Fruit fly (Drosophila melanogaster): Measurements from ENCODE around the gene CG11601.

CG11601 gene

DNA sequence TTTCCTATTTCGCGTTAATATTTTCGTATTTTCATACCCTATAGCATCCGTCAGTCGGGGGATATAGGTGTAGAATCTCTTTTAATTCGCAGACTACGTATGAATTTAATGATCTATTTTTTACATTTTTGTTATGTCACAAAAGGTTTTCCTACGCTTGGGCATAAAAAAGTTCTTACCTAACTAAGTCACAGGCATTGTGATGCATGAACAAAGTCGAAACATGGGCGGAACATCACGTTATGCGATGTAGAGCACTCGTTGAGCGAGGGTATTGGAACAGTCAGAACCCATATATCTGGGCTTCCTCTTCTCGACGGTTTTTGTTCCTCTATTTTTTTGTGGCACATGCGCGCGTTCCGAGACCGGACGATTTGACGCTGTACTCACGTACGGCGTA lies 26.1 kb upstream of the CG11601 start (continued):
- TF ChIP-seq Hr51 (GFP tag; optimal IDR thresholded peaks at IDR 0.05): peak in 1 of 2 experiments; percentile 14
- peak; percentile 4 for TF ChIP-seq Hsf (GFP tag; optimal IDR thresholded peaks at IDR 0.05)
- no peak for TF ChIP-seq CG15269 (tag; optimal IDR thresholded peaks at IDR 0.05)
- TF ChIP-seq D (optimal IDR thresholded peaks at IDR 0.05): no peak
- no peak for TF ChIP-seq D (GFP tag; optimal IDR thresholded peaks at IDR 0.05)
- TF ChIP-seq Hmr (GFP tag; optimal IDR thresholded peaks at IDR 0.05): no peak
- peak; percentile 16 for TF ChIP-seq Dip3 (GFP tag; optimal IDR thresholded peaks at IDR 0.05)
- no peak for TF ChIP-seq Kr (GFP tag; optimal IDR thresholded peaks at IDR 0.05)
- peak; percentile 12; the same call in 1 of the 2 replicates for TF ChIP-seq vvl (GFP tag; IDR thresholded peaks at IDR 0.05)
- TF ChIP-seq CG6272 (GFP tag; IDR thresholded peaks at IDR 0.05): 0 out of 2 replicates have a peak, but pooled peaks have one; percentile 13
- peak; percentile 30 for TF ChIP-seq PHDP (tag; optimal IDR thresholded peaks at IDR 0.05)
- TF ChIP-seq mam (GFP tag; optimal IDR thresholded peaks at IDR 0.05): peak; percentile 4
- TF ChIP-seq CG9932 (GFP tag; IDR thresholded peaks at IDR 0.05): peak; percentile 29; the same call in 1 of the 2 replicates
- TF ChIP-seq sc (optimal IDR thresholded peaks at IDR 0.05): no peak
- TF ChIP-seq sc (GFP tag; optimal IDR thresholded peaks at IDR 0.05): no peak
- peak; percentile 9 for TF ChIP-seq CG18764 (GFP tag; optimal IDR thresholded peaks at IDR 0.05)
- peak; percentile 12 for TF ChIP-seq CG17359 (tag; optimal IDR thresholded peaks at IDR 0.05)
- TF ChIP-seq shn (GFP tag; optimal IDR thresholded peaks at IDR 0.05): peak; percentile 26
- TF ChIP-seq ind (GFP tag; optimal IDR thresholded peaks at IDR 0.05): peak; percentile 13
- TF ChIP-seq CG7839 (tag; optimal IDR thresholded peaks at IDR 0.05): peak; percentile 33
- TF ChIP-seq phol (tag; optimal IDR thresholded peaks at IDR 0.05): no peak
- TF ChIP-seq Elba2 (GFP tag; optimal IDR thresholded peaks at IDR 0.05): no peak
- peak; percentile 18 for TF ChIP-seq dmrt99B (tag; optimal IDR thresholded peaks at IDR 0.05)
- no peak for TF ChIP-seq CG8944 (GFP tag; optimal IDR thresholded peaks at IDR 0.05)
- peak; percentile 1 to 22 for TF ChIP-seq Pdp1 (GFP tag; optimal IDR thresholded peaks at IDR 0.05)
- TF ChIP-seq Xbp1 (GFP tag; optimal IDR thresholded peaks at IDR 0.05): peak; percentile 9
- TF ChIP-seq CG17361 (GFP tag; IDR thresholded peaks at IDR 0.05): 0 out of 3 replicates have a peak, but pooled peaks have one; percentile 12
- 0 out of 2 replicates have a peak, but pooled peaks have one; percentile 47 for TF ChIP-seq Rfx (GFP tag; IDR thresholded peaks at IDR 0.05)
- peak in 1 of 2 experiments; percentile 4 for TF ChIP-seq tll (GFP tag; optimal IDR thresholded peaks at IDR 0.05)
- TF ChIP-seq Xrp1 (GFP tag; IDR thresholded peaks at IDR 0.05): 0 out of 2 replicates have a peak, but pooled peaks have one; percentile 28
- TF ChIP-seq lilli (GFP tag; optimal IDR thresholded peaks at IDR 0.05): peak; percentile 36
- TF ChIP-seq Sox102F (GFP tag; optimal IDR thresholded peaks at IDR 0.05): peak; percentile 35
- TF ChIP-seq CG10274 (GFP tag; optimal IDR thresholded peaks at IDR 0.05): no peak
- TF ChIP-seq Meics (GFP tag; optimal IDR thresholded peaks at IDR 0.05): peak; percentile 19
- TF ChIP-seq dysf (GFP tag; IDR thresholded peaks at IDR 0.05): peak; percentile 27; the same call in 2 of the 3 replicates
- TF ChIP-seq Mes4 (GFP tag; optimal IDR thresholded peaks at IDR 0.05): no peak
- no peak for TF ChIP-seq ac (GFP tag; optimal IDR thresholded peaks at IDR 0.05)
- peak; percentile 6 for TF ChIP-seq ewg (GFP tag; optimal IDR thresholded peaks at IDR 0.05)
- TF ChIP-seq gro (GFP tag; optimal IDR thresholded peaks at IDR 0.05): peak; percentile 13
- peak; percentile 30 for TF ChIP-seq tio (GFP tag; optimal IDR thresholded peaks at IDR 0.05)
- no peak for TF ChIP-seq hb (GFP tag; IDR thresholded peaks at IDR 0.05; ENCODE audit: partially characterized antibody)
- TF ChIP-seq CG11504 (tag; optimal IDR thresholded peaks at IDR 0.05): peak; percentile 31
- TF ChIP-seq CG18599 (GFP tag; optimal IDR thresholded peaks at IDR 0.05): peak; percentile 37
- TF ChIP-seq sens (GFP tag): peak; percentile 62
- TF ChIP-seq CG7786 (GFP tag; optimal IDR thresholded peaks at IDR 0.05): peak; percentile 29
- TF ChIP-seq dimm (GFP tag; IDR thresholded peaks at IDR 0.05): no peak
- peak; percentile 18 for TF ChIP-seq HLH54F (GFP tag; optimal IDR thresholded peaks at IDR 0.05)
- TF ChIP-seq otp (GFP tag; IDR thresholded peaks at IDR 0.05): no peak
- peak; percentile 7 for TF ChIP-seq CoRest (tag; optimal IDR thresholded peaks at IDR 0.05)
- TF ChIP-seq tin (GFP tag; optimal IDR thresholded peaks at IDR 0.05): no peak
- TF ChIP-seq lmd (GFP tag; IDR thresholded peaks at IDR 0.05): peak; percentile 54

Measured in whole organism, embryonic.